Worm (Caenorhabditis elegans) whole organism, L3 larva: ENCODE results near the gene snt-1.

Experiments used
- ama-1 ChIP-seq: fragments of 150-350 bp; optimal IDR thresholded peaks from 2 replicates; lab custom pipeline; 2018
- ceh-16 ChIP-seq: sonication (generic microtip); optimal IDR thresholded peaks from 2 replicates; lab custom pipeline; 2017; ENCODE audit warnings: missing biosample characterization, missing genetic modification characterization
- egl-27 ChIP-seq: sonication (generic microtip); optimal IDR thresholded peaks from 4 replicates; lab custom pipeline; 2017; ENCODE audit warnings: missing biosample characterization, missing genetic modification reagents, missing genetic modification characterization
- elt-1 ChIP-seq: fragments of 150-350 bp; optimal IDR thresholded peaks from 2 replicates; lab custom pipeline; 2014; ENCODE audit warnings: missing biosample characterization, missing genetic modification characterization
- elt-3 ChIP-seq, 3 experiments: fragments of 150-350 bp in 1 of 3; sonication (generic microtip) in 2 of 3; optimal IDR thresholded peaks; 2 replicates in 2 of 3; 4 replicates in 1 of 3; lab custom pipeline; 2014 to 2017; ENCODE audit warnings: missing biosample characterization in 3 of 3, missing genetic modification characterization in 3 of 3
- fos-1 ChIP-seq: fragments of 150-350 bp; optimal IDR thresholded peaks from 2 replicates; lab custom pipeline; 2014; ENCODE audit warnings: missing biosample characterization, missing genetic modification characterization
- lin-15B ChIP-seq: fragments of 150-350 bp; optimal IDR thresholded peaks from 2 replicates; lab custom pipeline; 2014; ENCODE audit warnings: missing biosample characterization, missing genetic modification characterization
- mdl-1 ChIP-seq: fragments of 150-350 bp; optimal IDR thresholded peaks from 2 replicates; lab custom pipeline; 2014; ENCODE audit warnings: missing biosample characterization, missing genetic modification characterization
- nfya-1 ChIP-seq: sonication (generic microtip); optimal IDR thresholded peaks from 2 replicates; lab custom pipeline; 2017; ENCODE audit warnings: missing genetic modification characterization, mild to moderate bottlenecking, missing compliant biosample characterization, antibody characterized with exemption, moderate library complexity; ENCODE audit not compliant: insufficient read depth
- nhr-12 ChIP-seq: fragments of 150-350 bp; optimal IDR thresholded peaks from 2 replicates; lab custom pipeline; 2014; ENCODE audit warnings: missing biosample characterization, missing genetic modification characterization
- nhr-77 ChIP-seq: fragments of 150-350 bp; optimal IDR thresholded peaks from 2 replicates; lab custom pipeline; 2014; ENCODE audit warnings: missing biosample characterization, missing genetic modification characterization
- skn-1 ChIP-seq: fragments of 150-350 bp; optimal IDR thresholded peaks from 2 replicates; lab custom pipeline; 2014; ENCODE audit warnings: missing biosample characterization, missing genetic modification characterization
- snpc-4 ChIP-seq: fragments of 150-350 bp; optimal IDR thresholded peaks from 2 replicates; lab custom pipeline; 2014; ENCODE audit warnings: missing biosample characterization, missing genetic modification characterization
- zag-1 ChIP-seq: fragments of 150-350 bp; optimal IDR thresholded peaks from 2 replicates; lab custom pipeline; 2014; ENCODE audit warnings: missing biosample characterization, missing genetic modification characterization

DNA sequence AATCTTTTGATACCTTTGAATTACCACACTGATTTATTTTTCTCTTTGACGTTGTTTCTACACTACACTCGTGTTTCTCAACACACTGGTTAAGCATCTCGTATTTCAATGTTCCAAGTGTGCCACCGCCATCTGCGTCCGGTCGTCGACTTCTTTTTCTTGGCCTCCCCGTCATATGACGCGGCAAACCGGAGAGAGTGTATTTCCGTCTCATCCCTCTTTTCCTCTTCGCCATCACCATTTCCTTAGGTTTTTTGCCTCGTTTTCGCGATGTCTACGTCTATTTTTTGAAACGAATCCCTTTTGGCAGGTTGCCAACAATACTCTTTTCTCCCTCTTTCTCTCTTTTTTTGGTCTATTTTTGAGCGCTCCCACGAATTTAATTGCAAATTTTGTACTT, 28.2 kb downstream of the snt-1 start:
- TF ChIP-seq snpc-4 (tag; lab: Kevin White, UChicago) (no peak), nfya-1 (peak; percentile 64), nhr-77 (tag; lab: Kevin White, UChicago) (no peak), ama-1 (lab: Kevin White, UChicago) (no peak), zag-1 (tag; lab: Kevin White, UChicago) (no peak), nhr-12 (tag; lab: Kevin White, UChicago) (no peak), elt-1 (peak; percentile 42), egl-27 (tag; lab: Kevin White, UChicago) (no peak), elt-3 (tag; optimal IDR thresholded peaks at IDR 0.05; lab: Kevin White, UChicago) (no peak), ceh-16 (tag; lab: Kevin White, UChicago) (no peak), lin-15B (tag; lab: Kevin White, UChicago) (no peak), mdl-1 (tag; lab: Kevin White, UChicago) (no peak), skn-1 (tag; lab: Kevin White, UChicago) (no peak), fos-1 (tag; lab: Kevin White, UChicago) (no peak)
